Fruit fly (Drosophila melanogaster) whole organism, prepupa: ENCODE measurements around the gene CG43407.

Experiments used
- Blimp-1 ChIP-seq: fragments of 200-800 bp; sonication (Bioruptor generic); optimal IDR thresholded peaks from 3 replicates; lab custom pipeline; 2017; ENCODE audit warnings: missing biosample characterization, missing genetic modification characterization, mild to moderate bottlenecking, moderate library complexity, missing genetic modification reagents
- CG10631 ChIP-seq: fragments of 200-800 bp; sonication (Bioruptor generic); optimal IDR thresholded peaks from 2 replicates; lab custom pipeline; 2016; ENCODE audit warnings: missing biosample characterization, missing genetic modification characterization
- CG10669 ChIP-seq: fragments of 200-800 bp; sonication (Bioruptor generic); optimal IDR thresholded peaks from 3 replicates; lab custom pipeline; 2018; ENCODE audit warnings: missing biosample characterization, mild to moderate bottlenecking, missing genetic modification characterization, moderate library complexity
- CG11762 ChIP-seq: fragments of 200-800 bp; sonication (Bioruptor generic); optimal IDR thresholded peaks from 3 replicates; lab custom pipeline; 2016; ENCODE audit warnings: missing biosample characterization, missing genetic modification characterization; ENCODE audit not compliant: insufficient read depth
- CG15336 ChIP-seq: fragments of 200-800 bp; sonication (Bioruptor generic); IDR thresholded peaks from 2 replicates; pipeline ENCODE4 v1.3.6; 2022; ENCODE audit warnings: missing biosample characterization, missing genetic modification characterization
- CG1621 ChIP-seq: fragments of 200-800 bp; sonication (Bioruptor generic); optimal IDR thresholded peaks from 3 replicates; lab custom pipeline; 2018; ENCODE audit warnings: missing biosample characterization, mild to moderate bottlenecking, missing genetic modification characterization
- CG16779 ChIP-seq: fragments of 200-800 bp; sonication (Bioruptor generic); optimal IDR thresholded peaks from 3 replicates; lab custom pipeline; 2017; ENCODE audit warnings: missing biosample characterization, mild to moderate bottlenecking, missing genetic modification characterization
- CG3032 ChIP-seq: fragments of 200-800 bp; optimal IDR thresholded peaks from 2 replicates; lab custom pipeline; 2019; ENCODE audit warnings: missing biosample characterization, mild to moderate bottlenecking, missing genetic modification characterization, moderate library complexity
- CG31627 ChIP-seq: fragments of 200-800 bp; sonication (Bioruptor generic); optimal IDR thresholded peaks from 3 replicates; lab custom pipeline; 2016; ENCODE audit warnings: missing biosample characterization, missing genetic modification characterization
- CG34406 ChIP-seq: fragments of 200-800 bp; sonication (Bioruptor generic); optimal IDR thresholded peaks from 3 replicates; lab custom pipeline; 2016; ENCODE audit warnings: missing biosample characterization, missing genetic modification characterization
- CG3919 ChIP-seq: fragments of 200-800 bp; sonication (Bioruptor generic); optimal IDR thresholded peaks from 3 replicates; lab custom pipeline; 2016; ENCODE audit warnings: missing biosample characterization, missing genetic modification characterization
- CG4318 ChIP-seq: fragments of 200-800 bp; sonication (Bioruptor generic); optimal IDR thresholded peaks from 3 replicates; lab custom pipeline; 2017; ENCODE audit warnings: missing biosample characterization, mild to moderate bottlenecking, missing genetic modification characterization
- CG6163 ChIP-seq: fragments of 200-800 bp; sonication (Bioruptor generic); IDR thresholded peaks from 3 replicates; pipeline ENCODE4 v1.3.6; 2022; ENCODE audit warnings: missing biosample characterization, missing genetic modification characterization
- CG6792 ChIP-seq: fragments of 200-800 bp; sonication (Bioruptor generic); optimal IDR thresholded peaks from 3 replicates; lab custom pipeline; 2016; ENCODE audit warnings: missing biosample characterization, missing genetic modification characterization
- CG6854 ChIP-seq: fragments of 200-800 bp; sonication (Bioruptor generic); optimal IDR thresholded peaks from 2 replicates; lab custom pipeline; 2017; ENCODE audit warnings: missing biosample characterization, mild to moderate bottlenecking, missing genetic modification characterization
- CG7368 ChIP-seq: fragments of 200-800 bp; sonication (Bioruptor generic); optimal IDR thresholded peaks from 3 replicates; lab custom pipeline; 2016; ENCODE audit warnings: missing biosample characterization, missing genetic modification characterization
- CG8319 ChIP-seq: fragments of 200-800 bp; sonication (Bioruptor generic); optimal IDR thresholded peaks from 3 replicates; lab custom pipeline; 2016; ENCODE audit warnings: missing biosample characterization, missing genetic modification characterization
- CG8632 ChIP-seq: fragments of 200-800 bp; sonication (Bioruptor generic); optimal IDR thresholded peaks from 3 replicates; lab custom pipeline; 2016; ENCODE audit warnings: missing biosample characterization, missing genetic modification characterization
- Eip78C ChIP-seq: fragments of 200-800 bp; sonication (Bioruptor generic); peaks from one replicate; lab custom pipeline; 2016; ENCODE audit warnings: missing biosample characterization, missing genetic modification characterization
- Eip93F ChIP-seq: fragments of 200-800 bp; sonication (Bioruptor generic); optimal IDR thresholded peaks from 2 replicates; lab custom pipeline; 2016; ENCODE audit warnings: missing biosample characterization, mild to moderate bottlenecking, missing genetic modification characterization
- Ets21C ChIP-seq: fragments of 200-800 bp; sonication (Bioruptor generic); optimal IDR thresholded peaks from 3 replicates; lab custom pipeline; 2016; ENCODE audit warnings: missing biosample characterization, missing genetic modification characterization
- Ets96B ChIP-seq: fragments of 200-800 bp; optimal IDR thresholded peaks from 2 replicates; lab custom pipeline; 2019; ENCODE audit warnings: missing biosample characterization, mild to moderate bottlenecking, missing genetic modification characterization, moderate library complexity
- Gug ChIP-seq: fragments of 200-800 bp; sonication (Bioruptor generic); IDR thresholded peaks from 2 replicates; pipeline ENCODE4 v1.3.6; 2022; ENCODE audit warnings: missing biosample characterization, missing genetic modification characterization
- Hr38 ChIP-seq: sonication (Bioruptor generic); optimal IDR thresholded peaks from 2 replicates; lab custom pipeline; 2016; ENCODE audit warnings: missing biosample characterization, missing genetic modification characterization
- Hr4 ChIP-seq: fragments of 200-800 bp; sonication (Bioruptor generic); optimal IDR thresholded peaks from 3 replicates; lab custom pipeline; 2016; ENCODE audit warnings: missing biosample characterization, missing genetic modification characterization
- Lpt ChIP-seq: fragments of 200-800 bp; sonication (Bioruptor generic); optimal IDR thresholded peaks from 3 replicates; lab custom pipeline; 2016; ENCODE audit warnings: missing biosample characterization, missing genetic modification characterization
- Met ChIP-seq: fragments of 200-800 bp; sonication (Bioruptor generic); optimal IDR thresholded peaks from 3 replicates; lab custom pipeline; 2016; ENCODE audit warnings: missing biosample characterization, missing genetic modification characterization
- OdsH ChIP-seq: fragments of 200-800 bp; sonication (Bioruptor generic); optimal IDR thresholded peaks from 3 replicates; lab custom pipeline; 2016; ENCODE audit warnings: missing biosample characterization, missing genetic modification characterization
- Smox ChIP-seq: fragments of 200-800 bp; sonication (Bioruptor generic); optimal IDR thresholded peaks from 3 replicates; lab custom pipeline; 2016; ENCODE audit warnings: missing biosample characterization, missing genetic modification characterization
- achi ChIP-seq: fragments of 200-800 bp; sonication (Bioruptor generic); optimal IDR thresholded peaks from 3 replicates; lab custom pipeline; 2016; ENCODE audit warnings: missing biosample characterization, missing genetic modification characterization
- acj6 ChIP-seq: fragments of 200-800 bp; sonication (Bioruptor generic); optimal IDR thresholded peaks from 3 replicates; lab custom pipeline; 2016; ENCODE audit warnings: missing biosample characterization, missing genetic modification characterization
- dac ChIP-seq: fragments of 200-800 bp; sonication (Bioruptor generic); optimal IDR thresholded peaks from 2 replicates; lab custom pipeline; 2017; ENCODE audit warnings: missing biosample characterization, mild to moderate bottlenecking, missing genetic modification characterization
- dsx ChIP-seq: fragments of 200-800 bp; optimal IDR thresholded peaks from 3 replicates; lab custom pipeline; 2019; ENCODE audit warnings: missing biosample characterization, mild to moderate bottlenecking, missing genetic modification characterization, moderate library complexity; ENCODE audit not compliant: poor library complexity, severe bottlenecking
- eg ChIP-seq: fragments of 200-800 bp; sonication (Bioruptor generic); IDR thresholded peaks from 3 replicates; pipeline ENCODE4 v1.3.6; 2022; ENCODE audit warnings: missing biosample characterization, missing genetic modification characterization
- esn ChIP-seq: fragments of 200-800 bp; sonication (Bioruptor generic); optimal IDR thresholded peaks from 2 replicates; lab custom pipeline; 2016; ENCODE audit warnings: missing biosample characterization, mild to moderate bottlenecking, missing genetic modification characterization, moderate library complexity
- fd85E ChIP-seq: fragments of 200-800 bp; sonication (Bioruptor generic); optimal IDR thresholded peaks from 3 replicates; lab custom pipeline; 2016; ENCODE audit warnings: missing biosample characterization, missing genetic modification characterization
- fkh ChIP-seq: fragments of 200-800 bp; sonication (Bioruptor generic); optimal IDR thresholded peaks from 3 replicates; lab custom pipeline; 2017; ENCODE audit warnings: missing biosample characterization, mild to moderate bottlenecking, missing genetic modification characterization, moderate library complexity
- lz ChIP-seq: fragments of 200-800 bp; sonication (Bioruptor generic); optimal IDR thresholded peaks from 3 replicates; lab custom pipeline; 2016; ENCODE audit warnings: missing biosample characterization, missing genetic modification characterization
- net ChIP-seq: fragments of 200-800 bp; sonication (Bioruptor generic); optimal IDR thresholded peaks from 3 replicates; lab custom pipeline; 2016; ENCODE audit warnings: missing biosample characterization, missing genetic modification characterization
- pdm3 ChIP-seq: fragments of 200-800 bp; sonication (Bioruptor generic); optimal IDR thresholded peaks from 3 replicates; lab custom pipeline; 2016; ENCODE audit warnings: missing biosample characterization, missing genetic modification characterization
- salr ChIP-seq, 2 experiments: fragments of 200-800 bp; sonication (Bioruptor generic); optimal IDR thresholded peaks; 3 replicates each; lab custom pipeline; 2016 to 2018; ENCODE audit warnings: missing biosample characterization in 2 of 2, missing genetic modification characterization in 2 of 2, mild to moderate bottlenecking in 1 of 2
- spab ChIP-seq: fragments of 200-800 bp; sonication (Bioruptor generic); optimal IDR thresholded peaks from 2 replicates; lab custom pipeline; 2017; ENCODE audit warnings: missing biosample characterization, mild to moderate bottlenecking, missing genetic modification characterization, missing genetic modification reagents
- svp ChIP-seq: fragments of 200-800 bp; sonication (Bioruptor generic); peaks from one replicate; lab custom pipeline; 2016; ENCODE audit warnings: missing biosample characterization, missing genetic modification characterization
- topi ChIP-seq: fragments of 200-800 bp; sonication (Bioruptor generic); optimal IDR thresholded peaks from 3 replicates; lab custom pipeline; 2016; ENCODE audit warnings: missing biosample characterization, missing genetic modification characterization
- vri ChIP-seq: fragments of 200-800 bp; sonication (Bioruptor generic); optimal IDR thresholded peaks from 3 replicates; lab custom pipeline; 2016; ENCODE audit warnings: missing biosample characterization, mild to moderate bottlenecking, missing genetic modification characterization

Gene CG43407

DNA sequence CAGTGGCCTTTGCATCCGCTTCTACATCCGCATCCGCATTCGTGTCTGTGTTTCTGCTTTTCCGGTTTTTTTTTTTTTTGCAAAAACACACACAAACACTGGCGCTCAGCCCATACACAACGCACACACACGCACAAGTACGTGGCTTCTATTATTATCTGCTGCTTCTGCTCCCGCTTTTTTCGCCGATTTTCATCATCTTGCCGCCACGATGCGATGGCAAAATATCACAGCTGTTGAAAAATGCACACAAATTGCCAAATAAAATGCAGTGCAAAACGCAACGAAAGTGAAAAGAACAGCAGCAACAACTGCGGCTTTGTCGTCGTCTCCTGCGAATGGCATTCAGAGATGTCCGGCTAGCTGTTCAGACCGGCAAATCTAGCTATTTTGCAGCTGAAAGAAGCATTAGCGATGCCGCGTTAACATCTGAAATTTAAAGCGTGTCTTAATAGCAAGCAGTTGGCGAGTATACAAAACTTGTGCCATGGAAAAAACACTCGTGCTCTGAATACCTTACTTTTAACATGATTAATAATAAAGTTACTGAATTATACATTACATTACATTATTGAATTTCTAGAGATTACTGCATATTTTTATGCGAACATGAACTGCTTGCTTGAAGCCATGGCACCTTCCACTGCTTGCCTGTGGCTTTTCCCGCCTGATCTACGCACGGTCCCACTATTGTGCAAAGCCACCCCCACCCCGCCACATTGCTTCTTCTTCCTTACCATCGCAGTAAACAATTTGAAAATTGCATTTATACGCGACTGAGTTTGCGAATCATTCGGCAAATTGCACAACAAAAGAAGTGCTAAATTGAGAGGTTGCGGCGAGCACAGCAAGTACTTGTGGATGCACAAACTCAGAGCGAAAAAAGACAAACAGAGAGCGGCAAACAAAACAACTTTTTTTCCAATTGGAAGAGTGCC is 9.6 kb upstream of the CG43407 start, which contains the start of the genes Ugt316A1 and Sfxn2 (continued):
- TF ChIP-seq CG4318 (GFP tag; lab: Kevin White, UChicago) (no peak), eg (GFP tag; lab: Robert Waterston, UW) (peak; percentile 54; the same call in 2 of the 3 replicates), CG8632 (GFP tag; lab: Kevin White, UChicago) (peak; percentile 44), CG16779 (tag; lab: Kevin White, UChicago) (no peak), dac (GFP tag; lab: Kevin White, UChicago) (no peak), CG7368 (GFP tag; lab: Kevin White, UChicago) (no peak), lz (peak; percentile 34), net (peak; percentile 57), fkh (GFP tag; lab: Kevin White, UChicago) (no peak), esn (GFP tag; lab: Kevin White, UChicago) (peak; percentile 44), CG6854 (GFP tag; lab: Kevin White, UChicago) (peak; percentile 91), Gug (GFP tag; lab: Robert Waterston, UW) (no peak), CG1621 (tag; lab: Kevin White, UChicago) (peak; percentile 16), Lpt (GFP tag; lab: Kevin White, UChicago) (peak; percentile 11), Ets96B (peak; percentile 27), Hr38 (GFP tag; lab: Kevin White, UChicago) (no peak), topi (GFP tag; lab: Kevin White, UChicago) (peak; percentile 41), svp (GFP tag; lab: Kevin White, UChicago) (no peak), salr (GFP tag; optimal IDR thresholded peaks at IDR 0.05; lab: Kevin White, UChicago) (peak; percentile 6 to 33), vri (GFP tag; lab: Kevin White, UChicago) (no peak), CG34406 (GFP tag; lab: Kevin White, UChicago) (peak; percentile 1), achi (GFP tag; lab: Kevin White, UChicago) (peak; percentile 38), Blimp-1 (peak; percentile 100), CG10631 (GFP tag; lab: Kevin White, UChicago) (no peak), OdsH (peak; percentile 33), Eip78C (peak; percentile 68), Hr4 (GFP tag; lab: Kevin White, UChicago) (peak; percentile 30), Met (GFP tag; lab: Kevin White, UChicago) (peak; percentile 58), CG11762 (no peak), CG3919 (GFP tag; lab: Kevin White, UChicago) (peak; percentile 52)

- TF ChIP-seq dsx (GFP tag; lab: Kevin White, UChicago) (no peak), eg (GFP tag; lab: Robert Waterston, UW) (0 out of 3 replicates have a peak, but pooled peaks have one; percentile 33)
Measured at dm6 chr3L:19058824-19059223, 5.6 kb upstream of the CG43407 start.

DNA sequence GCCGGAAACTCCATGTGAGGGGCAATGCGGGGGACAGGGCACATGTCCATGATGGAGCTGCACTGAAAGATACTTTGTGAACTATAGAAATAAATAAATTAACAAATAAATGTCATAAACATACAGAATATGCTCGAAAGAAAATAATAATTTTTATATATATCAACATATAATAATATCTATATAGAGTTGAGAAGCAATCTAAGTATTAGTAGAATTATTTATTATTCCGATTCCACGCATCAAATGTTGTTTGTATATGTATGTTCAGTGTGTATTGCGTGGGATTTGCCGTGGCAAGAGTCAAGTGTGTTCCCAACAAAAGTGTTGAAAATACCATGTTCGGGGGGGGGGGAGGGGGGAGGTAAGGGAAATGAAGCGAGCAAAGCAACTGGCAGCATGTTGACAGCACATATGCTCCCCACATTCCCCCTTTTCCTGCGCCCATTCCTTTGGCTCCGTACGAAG is 3.7 kb upstream of the CG43407 start:
- peak; percentile 4 for TF ChIP-seq Lpt (GFP tag; lab: Kevin White, UChicago)
- no peak for TF ChIP-seq CG1621 (tag; lab: Kevin White, UChicago)
- TF ChIP-seq CG15336 (GFP tag; lab: Robert Waterston, UW) = peak; percentile 69
- TF ChIP-seq acj6 (GFP tag; lab: Kevin White, UChicago) = peak; percentile 46
- TF ChIP-seq Ets21C (GFP tag; lab: Kevin White, UChicago) = no peak
- no peak for TF ChIP-seq CG8319 (GFP tag; lab: Kevin White, UChicago)
- no peak for TF ChIP-seq Blimp-1
- TF ChIP-seq svp (GFP tag; lab: Kevin White, UChicago) = peak; percentile 50
- TF ChIP-seq CG6792 (GFP tag; lab: Kevin White, UChicago) = peak; percentile 31
- TF ChIP-seq vri (GFP tag; lab: Kevin White, UChicago) = no peak
- no peak for TF ChIP-seq CG4318 (GFP tag; lab: Kevin White, UChicago)
- TF ChIP-seq pdm3 (GFP tag; lab: Kevin White, UChicago) = peak; percentile 12
- no peak for TF ChIP-seq fd85E
- no peak for TF ChIP-seq CG31627 (GFP tag; lab: Kevin White, UChicago)
- TF ChIP-seq CG6163 (GFP tag; lab: Robert Waterston, UW) = 0 out of 3 replicates have a peak, but pooled peaks have one; percentile 8
- no peak for TF ChIP-seq topi (GFP tag; lab: Kevin White, UChicago)
- no peak for TF ChIP-seq Eip93F (GFP tag; lab: Kevin White, UChicago)
- TF ChIP-seq esn (GFP tag; lab: Kevin White, UChicago) = no peak
- peak; percentile 41 for TF ChIP-seq CG3032
- no peak for TF ChIP-seq CG6854 (GFP tag; lab: Kevin White, UChicago)
- no peak for TF ChIP-seq spab (GFP tag; lab: Kevin White, UChicago)
- TF ChIP-seq Smox (GFP tag; lab: Kevin White, UChicago) = no peak
- TF ChIP-seq Eip78C = peak; percentile 68
- TF ChIP-seq CG10669 (GFP tag; lab: Kevin White, UChicago) = peak; percentile 17
- TF ChIP-seq salr (GFP tag; optimal IDR thresholded peaks at IDR 0.05; lab: Kevin White, UChicago) = no peak
- TF ChIP-seq fkh (GFP tag; lab: Kevin White, UChicago) = no peak
